Fruit fly (Drosophila melanogaster): Measurements from ENCODE around the gene alpha-Man-IIa.

alpha-Man-IIa gene

DNA sequence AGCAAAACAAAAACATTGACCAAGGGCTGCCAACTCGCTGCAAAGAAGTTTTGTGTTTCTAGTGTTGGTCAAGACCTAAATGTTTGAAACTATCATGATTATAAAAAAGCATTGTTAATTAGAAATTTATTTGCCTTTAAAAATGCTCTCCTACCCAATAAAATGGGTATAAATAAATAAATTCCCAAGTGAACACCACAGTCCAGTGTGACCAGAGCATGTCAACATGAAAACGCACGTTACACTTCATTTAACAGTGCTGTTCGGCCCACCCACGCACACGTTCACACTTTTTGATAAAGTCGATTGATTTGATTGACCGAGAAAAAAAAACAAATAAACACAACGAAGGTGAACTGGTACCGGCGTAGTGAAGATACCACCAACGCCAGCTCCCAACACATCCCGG lies 8.2 kb upstream of the alpha-Man-IIa start, which contains the start of the genes CG9356, BBIP1 and CG8135 (continued):
- no peak for TF ChIP-seq bigmax (GFP tag; optimal IDR thresholded peaks at IDR 0.05)
- no peak for TF ChIP-seq ato (GFP tag; IDR thresholded peaks at IDR 0.05; ENCODE audit: partially characterized antibody)
- peak; percentile 76 for TF ChIP-seq CG16863 (GFP tag; optimal IDR thresholded peaks at IDR 0.05)
- TF ChIP-seq CG15269 (tag; optimal IDR thresholded peaks at IDR 0.05) = no peak
- TF ChIP-seq yki (optimal IDR thresholded peaks at IDR 0.05) = no peak
- TF ChIP-seq Max (GFP tag; optimal IDR thresholded peaks at IDR 0.05) = peak; percentile 70
- no peak for TF ChIP-seq ab (GFP tag; optimal IDR thresholded peaks at IDR 0.05)
- peak; percentile 80 for TF ChIP-seq Dbx (GFP tag; IDR thresholded peaks at IDR 0.05)
- peak; percentile 62 for TF ChIP-seq Opbp (GFP tag; IDR thresholded peaks at IDR 0.05; ENCODE audit: partially characterized antibody)
- TF ChIP-seq tll (GFP tag; optimal IDR thresholded peaks at IDR 0.05) = peak in 1 of 2 experiments; percentile 72
- peak; percentile 30; the same call in 1 of the 2 replicates for TF ChIP-seq Nf-YA (GFP tag; IDR thresholded peaks at IDR 0.05)
- TF ChIP-seq CG1024 (GFP tag; IDR thresholded peaks at IDR 0.05) = peak; percentile 62; the same call in 1 of the 2 replicates
- peak; percentile 63; the same call in 3 of the 4 replicates for TF ChIP-seq Dll (GFP tag; IDR thresholded peaks at IDR 0.05; ENCODE audit: partially characterized antibody)
- no peak for TF ChIP-seq tio (GFP tag; optimal IDR thresholded peaks at IDR 0.05)
- peak; percentile 25 for TF ChIP-seq CG17802 (tag; optimal IDR thresholded peaks at IDR 0.05)
- TF ChIP-seq CG3281 (GFP tag; optimal IDR thresholded peaks at IDR 0.05) = peak; percentile 63
- peak; percentile 60 for TF ChIP-seq dmrt11E (tag; optimal IDR thresholded peaks at IDR 0.05)
- peak in 1 of 3 experiments; percentile 30 for TF ChIP-seq Stat92E (GFP tag; optimal IDR thresholded peaks at IDR 0.05)
- TF ChIP-seq CG8765 (GFP tag; IDR thresholded peaks at IDR 0.05) = peak; percentile 40; the same call in 1 of the 2 replicates
- TF ChIP-seq seq (GFP tag; IDR thresholded peaks at IDR 0.05) = peak; percentile 46; the same call in 1 of the 2 replicates
- TF ChIP-seq zen (tag; optimal IDR thresholded peaks at IDR 0.05) = peak; percentile 79
- TF ChIP-seq Lpt (GFP tag; optimal IDR thresholded peaks at IDR 0.05) = no peak
- peak; percentile 54 for TF ChIP-seq BEAF-32 (GFP tag; optimal IDR thresholded peaks at IDR 0.05)
- no peak for TF ChIP-seq CG6654 (GFP tag; optimal IDR thresholded peaks at IDR 0.05)
- peak; percentile 99 for TF ChIP-seq CG10267 (tag; optimal IDR thresholded peaks at IDR 0.05)
- TF ChIP-seq pnt (GFP tag; optimal IDR thresholded peaks at IDR 0.05) = peak; percentile 67
- TF ChIP-seq unpg (GFP tag; optimal IDR thresholded peaks at IDR 0.05) = no peak
- TF ChIP-seq CG9727 (GFP tag; optimal IDR thresholded peaks at IDR 0.05) = peak; percentile 76
- 0 out of 2 replicates have a peak, but pooled peaks have one; percentile 36 for TF ChIP-seq CG4730 (GFP tag; IDR thresholded peaks at IDR 0.05)
- peak; percentile 39 for TF ChIP-seq CG18619 (GFP tag; optimal IDR thresholded peaks at IDR 0.05)
- TF ChIP-seq fu2 (GFP tag; optimal IDR thresholded peaks at IDR 0.05) = peak; percentile 71
- TF ChIP-seq CG32767 (GFP tag; IDR thresholded peaks at IDR 0.05) = no peak
- TF ChIP-seq Spps (tag; optimal IDR thresholded peaks at IDR 0.05) = peak; percentile 59
- TF ChIP-seq Kr (GFP tag; optimal IDR thresholded peaks at IDR 0.05) = no peak
- TF ChIP-seq CG10321 (GFP tag; IDR thresholded peaks at IDR 0.05) = no peak
- TF ChIP-seq CG4707 (GFP tag; optimal IDR thresholded peaks at IDR 0.05) = peak; percentile 5
- TF ChIP-seq CG7745 (tag; optimal IDR thresholded peaks at IDR 0.05) = no peak
- TF ChIP-seq croc (GFP tag; conservative IDR thresholded peaks at IDR 0.05) = no peak; the same call in 2 of the 3 replicates
- no peak for TF ChIP-seq Bgb (GFP tag; IDR thresholded peaks at IDR 0.05; ENCODE audit: partially characterized antibody)
- TF ChIP-seq CHES-1-like (GFP tag; optimal IDR thresholded peaks at IDR 0.05) = peak; percentile 88
- no peak for TF ChIP-seq CG8359 (GFP tag; optimal IDR thresholded peaks at IDR 0.05; ENCODE audit: borderline replicate concordance)
- no peak for TF ChIP-seq kah (GFP tag; optimal IDR thresholded peaks at IDR 0.05)
- TF ChIP-seq gce (GFP tag; IDR thresholded peaks at IDR 0.05) = no peak
- peak; percentile 77 for TF ChIP-seq maf-S (GFP tag; optimal IDR thresholded peaks at IDR 0.05)
- peak; percentile 73 for TF ChIP-seq Antp (GFP tag; optimal IDR thresholded peaks at IDR 0.05)
- peak; percentile 41; the same call in 2 of the 3 replicates for TF ChIP-seq CG14050 (GFP tag; IDR thresholded peaks at IDR 0.05)
- no peak for TF ChIP-seq Hey (tag; optimal IDR thresholded peaks at IDR 0.05)
- TF ChIP-seq CG16813 (GFP tag; IDR thresholded peaks at IDR 0.05; ENCODE audit: partially characterized antibody) = peak; percentile 32; the same call in 1 of the 3 replicates
- peak; percentile 88 for TF ChIP-seq CG12659 (GFP tag; optimal IDR thresholded peaks at IDR 0.05)
